Worm (Caenorhabditis elegans) whole organism, L4/young adult: ENCODE data around the gene str-46.

Experiments used
- W03F9.2 ChIP-seq: fragments of 150-350 bp; optimal IDR thresholded peaks from 2 replicates; lab custom pipeline; 2014; ENCODE audit warnings: missing biosample characterization, missing genetic modification characterization
- dao-5 ChIP-seq: sonication (generic microtip); optimal IDR thresholded peaks from 2 replicates; lab custom pipeline; 2016; ENCODE audit warnings: missing genotype, missing genetic modification characterization, moderate library complexity, missing compliant biosample characterization
- him-1 ChIP-seq: sonication (generic microtip); optimal IDR thresholded peaks from 2 replicates; lab custom pipeline; 2016; ENCODE audit warnings: missing genotype, missing genetic modification reagents, missing genetic modification characterization, missing compliant biosample characterization

ce11 chrV:2881016-2881415 is 18.8 kb downstream of the str-46 start, which contains the start of gene ifc-1:
- TF ChIP-seq W03F9.2 (no peak), him-1 (tag; lab: Kevin White, UChicago) (no peak), dao-5 (tag; lab: Kevin White, UChicago) (no peak)
